Worm (Caenorhabditis elegans) whole organism, L4 larva: ENCODE results near the gene C45G9.9.

Source experiments
- ZK546.5 ChIP-seq, 2 experiments: sonication (generic microtip); optimal IDR thresholded peaks; 2 replicates each; lab custom pipeline; 2017; ENCODE audit warnings: missing biosample characterization in 2 of 2, missing genetic modification characterization in 2 of 2
- ceh-62 ChIP-seq: sonication (generic microtip); optimal IDR thresholded peaks from 2 replicates; lab custom pipeline; 2017; ENCODE audit warnings: missing biosample characterization, missing genetic modification characterization
- mxl-2 ChIP-seq: fragments of 200-800 bp; sonication (Bioruptor generic); conservative IDR thresholded peaks from 2 replicates; pipeline ENCODE4 v1.3.6; 2022; ENCODE audit warnings: missing genetic modification reagents, missing genetic modification characterization, missing compliant biosample characterization
- nhr-11 ChIP-seq: fragments of 150-350 bp; optimal IDR thresholded peaks from 2 replicates; lab custom pipeline; 2014; ENCODE audit warnings: missing biosample characterization, missing genetic modification characterization
- nhr-25 ChIP-seq: sonication (generic microtip); optimal IDR thresholded peaks from 2 replicates; lab custom pipeline; 2017; ENCODE audit warnings: missing genetic modification characterization, mild to moderate bottlenecking, missing compliant biosample characterization, antibody characterized with exemption, moderate library complexity, borderline replicate concordance; ENCODE audit not compliant: insufficient read depth

DNA sequence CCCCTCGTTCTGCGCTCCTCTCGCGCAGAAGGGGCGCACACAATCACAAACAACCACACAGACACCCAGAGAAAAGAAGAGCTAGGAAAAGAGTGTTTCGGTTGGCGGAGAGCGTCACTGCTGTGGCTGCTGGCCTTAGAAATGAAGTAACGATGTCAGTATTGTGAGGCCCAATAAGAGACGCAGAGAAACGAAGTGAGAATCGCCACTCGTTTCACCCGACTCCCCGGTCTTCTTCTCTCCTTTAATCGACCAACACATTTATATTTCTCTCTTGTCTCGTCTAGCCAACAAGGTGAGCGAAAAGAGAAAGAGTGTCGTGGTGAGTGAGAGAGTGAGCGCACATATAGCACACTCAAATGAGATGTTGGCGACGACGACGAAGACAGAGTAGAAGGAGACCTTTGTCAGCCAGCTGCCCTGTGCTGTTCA lies 41.7 kb downstream of the C45G9.9 start:
- TF ChIP-seq nhr-25 (tag; lab: Kevin White, UChicago): peak; percentile 62
- peak; percentile 94 for TF ChIP-seq nhr-11 (tag; lab: Kevin White, UChicago)
- TF ChIP-seq ZK546.5 (tag; optimal IDR thresholded peaks at IDR 0.05; lab: Kevin White, UChicago): no peak
- TF ChIP-seq ceh-62: no peak
- no peak for TF ChIP-seq mxl-2 (GFP tag; lab: Robert Waterston, UW)
